Fruit fly (Drosophila melanogaster): ENCODE data around the gene Gba1b.

- TF ChIP-seq CG18599 (GFP tag; optimal IDR thresholded peaks at IDR 0.05) = no peak
- no peak for TF ChIP-seq CHES-1-like (GFP tag; optimal IDR thresholded peaks at IDR 0.05)
- TF ChIP-seq Sry-δ (GFP tag; optimal IDR thresholded peaks at IDR 0.05) = no peak
- TF ChIP-seq CG12104 (GFP tag; optimal IDR thresholded peaks at IDR 0.05) = no peak
- no peak for TF ChIP-seq pros (GFP tag; optimal IDR thresholded peaks at IDR 0.05)
- no peak for TF ChIP-seq CG5953 (GFP tag; IDR thresholded peaks at IDR 0.05)
- no peak for TF ChIP-seq zfh2 (GFP tag; optimal IDR thresholded peaks at IDR 0.05)
- no peak for TF ChIP-seq ttk (GFP tag; IDR thresholded peaks at IDR 0.05)
- no peak for TF ChIP-seq eyg (GFP tag; optimal IDR thresholded peaks at IDR 0.05)
- TF ChIP-seq Blimp-1 (GFP tag; optimal IDR thresholded peaks at IDR 0.05) = no peak
- no peak for TF ChIP-seq CG10274 (GFP tag; optimal IDR thresholded peaks at IDR 0.05)
- no peak for TF ChIP-seq dmrt99B (tag; optimal IDR thresholded peaks at IDR 0.05)
- no peak for TF ChIP-seq CG11093 (GFP tag; IDR thresholded peaks at IDR 0.05)
- no peak for TF ChIP-seq inv (GFP tag; IDR thresholded peaks at IDR 0.05; ENCODE audit: partially characterized antibody)
These were observed 31.5 kb upstream of the Gba1b start for dm6 chr3R:23673084-23673483.
